Worm (Caenorhabditis elegans) whole organism, early embryonic: ENCODE measurements around the gene T11F9.1.

Experiments
- F13C5.2 ChIP-seq: sonication (generic microtip); optimal IDR thresholded peaks from 2 replicates; lab custom pipeline; 2017; ENCODE audit warnings: mild to moderate bottlenecking, missing genetic modification characterization, inconsistent platforms, missing compliant biosample characterization
- ama-1 ChIP-seq: fragments of 150-350 bp; optimal IDR thresholded peaks from 2 replicates; lab custom pipeline; 2014
- ceh-13 ChIP-seq: fragments of 200-800 bp; sonication (Bioruptor generic); optimal IDR thresholded peaks from 2 replicates; lab custom pipeline; 2018; ENCODE audit warnings: mild to moderate bottlenecking, missing genetic modification characterization, missing compliant biosample characterization
- ets-7 ChIP-seq: sonication (generic microtip); optimal IDR thresholded peaks from 2 replicates; lab custom pipeline; 2016; ENCODE audit warnings: missing genotype, missing genetic modification characterization, missing compliant biosample characterization
- flt-1 ChIP-seq: fragments of 200-800 bp; sonication (Bioruptor generic); IDR thresholded peaks from 2 replicates; pipeline ENCODE4 v1.3.6; 2022; ENCODE audit warnings: missing genetic modification characterization, missing compliant biosample characterization
- hmbx-1 ChIP-seq: sonication (generic microtip); optimal IDR thresholded peaks from 2 replicates; lab custom pipeline; 2016; ENCODE audit warnings: mild to moderate bottlenecking, missing genetic modification characterization, missing compliant biosample characterization
- hmg-4 ChIP-seq: fragments of 200-800 bp; sonication (Bioruptor generic); optimal IDR thresholded peaks from 2 replicates; lab custom pipeline; 2018; ENCODE audit warnings: mild to moderate bottlenecking, missing genetic modification characterization, missing compliant biosample characterization
- scrt-1 ChIP-seq: fragments of 200-800 bp; sonication (Bioruptor generic); IDR thresholded peaks from 2 replicates; pipeline ENCODE4 v1.3.6; 2022; ENCODE audit warnings: missing genetic modification characterization, missing compliant biosample characterization
- sea-1 ChIP-seq: fragments of 200-800 bp; sonication (Bioruptor generic); conservative IDR thresholded peaks from 2 replicates; pipeline ENCODE4 v1.3.6; 2022; ENCODE audit warnings: missing genetic modification characterization, missing compliant biosample characterization
- tbx-11 ChIP-seq: fragments of 200-800 bp; sonication (Bioruptor generic); IDR thresholded peaks from 2 replicates; pipeline ENCODE4 v1.3.6; 2022; ENCODE audit warnings: missing genetic modification characterization, missing compliant biosample characterization
- tbx-37 ChIP-seq: fragments of 200-800 bp; sonication (Bioruptor generic); conservative IDR thresholded peaks from 2 replicates; pipeline ENCODE4 v1.3.6; 2022; ENCODE audit warnings: missing genetic modification reagents, missing genetic modification characterization, missing compliant biosample characterization

- TF ChIP-seq F13C5.2 (tag; lab: Kevin White, UChicago) (no peak), tbx-11 (no peak), hmbx-1 (no peak), tbx-37 (GFP tag; lab: Robert Waterston, UW) (no peak), hmg-4 (GFP tag; lab: Kevin White, UChicago) (no peak), sea-1 (GFP tag; lab: Robert Waterston, UW) (no peak), ceh-13 (GFP tag; lab: Kevin White, UChicago) (no peak), ets-7 (tag; lab: Kevin White, UChicago) (no peak), ama-1 (lab: Kevin White, UChicago) (no peak), flt-1 (no peak), scrt-1 (GFP tag; lab: Robert Waterston, UW) (no peak)
Observed at ce11 chrV:11462963-11463453, 3.7 kb downstream of the T11F9.1 start, which contains the start of gene zipt-16.
